Worm (Caenorhabditis elegans) whole organism, L4 larva: Measurements from ENCODE around the gene let-767.

Experiments
- F49E8.2 ChIP-seq: sonication (generic microtip); optimal IDR thresholded peaks from 2 replicates; lab custom pipeline; 2016; ENCODE audit warnings: missing compliant biosample characterization, mild to moderate bottlenecking, missing genetic modification characterization, borderline replicate concordance
- aha-1 ChIP-seq: fragments of 150-350 bp; peaks from one replicate; lab custom pipeline; 2014; ENCODE audit warnings: missing biosample characterization, missing genetic modification characterization
- aly-2 ChIP-seq: sonication (generic microtip); optimal IDR thresholded peaks from 2 replicates; lab custom pipeline; 2018; ENCODE audit warnings: missing biosample characterization, missing genetic modification characterization
- attf-4 ChIP-seq: sonication (generic microtip); optimal IDR thresholded peaks from 3 replicates; lab custom pipeline; 2017; ENCODE audit warnings: missing biosample characterization, missing genetic modification characterization
- dve-1 ChIP-seq: sonication (generic microtip); optimal IDR thresholded peaks from 2 replicates; lab custom pipeline; 2017; ENCODE audit warnings: antibody characterized with exemption, mild to moderate bottlenecking, missing genetic modification characterization, missing compliant biosample characterization; ENCODE audit not compliant: insufficient read depth
- egl-27 ChIP-seq: sonication (generic microtip); optimal IDR thresholded peaks from 3 replicates; lab custom pipeline; 2017; ENCODE audit warnings: missing biosample characterization, missing genetic modification reagents, missing genetic modification characterization
- lin-39 ChIP-seq: fragments of 150-350 bp; optimal IDR thresholded peaks from 2 replicates; lab custom pipeline; 2014; ENCODE audit warnings: missing biosample characterization, missing genetic modification reagents, missing genetic modification characterization
- mep-1 ChIP-seq: fragments of 150-350 bp; sonication (generic microtip); optimal IDR thresholded peaks from 3 replicates; lab custom pipeline; 2014; ENCODE audit warnings: missing biosample characterization, missing genetic modification characterization
- nhr-76 ChIP-seq: fragments of 150-350 bp; optimal IDR thresholded peaks from 2 replicates; lab custom pipeline; 2014; ENCODE audit warnings: missing biosample characterization, missing genetic modification characterization
- rbr-2 ChIP-seq: sonication (generic microtip); optimal IDR thresholded peaks from 2 replicates; lab custom pipeline; 2016; ENCODE audit warnings: missing genotype, missing genetic modification characterization, missing compliant biosample characterization
- ztf-11 ChIP-seq: fragments of 150-350 bp; optimal IDR thresholded peaks from 2 replicates; lab custom pipeline; 2014; ENCODE audit warnings: missing biosample characterization, missing genetic modification characterization

DNA sequence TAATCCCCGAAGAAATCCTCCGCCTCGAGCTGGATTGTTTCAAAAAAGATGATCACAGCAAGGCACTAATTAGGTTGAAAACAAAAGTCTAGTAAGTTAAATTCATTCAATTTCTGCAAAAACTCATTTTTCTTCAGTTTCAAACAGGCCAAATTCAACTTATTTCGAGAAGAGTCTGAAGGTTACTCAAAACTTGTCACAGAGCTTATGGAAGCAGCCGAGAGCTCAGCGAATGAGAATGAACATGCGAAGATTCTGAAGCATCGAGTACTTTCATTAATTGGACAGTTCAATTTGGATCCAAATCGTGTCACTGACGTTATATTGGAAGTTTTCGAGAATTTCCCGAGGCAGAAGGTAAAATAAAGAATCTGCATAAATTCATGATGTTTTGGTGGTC, 28.8 kb upstream of the let-767 start:
- no peak for TF ChIP-seq egl-27
- TF ChIP-seq F49E8.2 (tag; lab: Kevin White, UChicago) = no peak
- no peak for TF ChIP-seq aly-2 (tag; lab: Kevin White, UChicago)
- TF ChIP-seq dve-1 (tag; lab: Kevin White, UChicago) = no peak
- no peak for TF ChIP-seq nhr-76 (tag; lab: Kevin White, UChicago)
- no peak for TF ChIP-seq lin-39
- no peak for TF ChIP-seq ztf-11 (tag; lab: Kevin White, UChicago)
- TF ChIP-seq aha-1 (tag; lab: Kevin White, UChicago) = no peak
- TF ChIP-seq mep-1 (tag; lab: Kevin White, UChicago) = no peak
- no peak for TF ChIP-seq attf-4 (tag; lab: Kevin White, UChicago)
- TF ChIP-seq rbr-2 = no peak
